Worm (Caenorhabditis elegans): Measurements from ENCODE around the gene nmr-1.
A peak's percentile ranks its signal among the peaks of the same experiment; 100 is the strongest.

nmr-1 gene

DNA sequence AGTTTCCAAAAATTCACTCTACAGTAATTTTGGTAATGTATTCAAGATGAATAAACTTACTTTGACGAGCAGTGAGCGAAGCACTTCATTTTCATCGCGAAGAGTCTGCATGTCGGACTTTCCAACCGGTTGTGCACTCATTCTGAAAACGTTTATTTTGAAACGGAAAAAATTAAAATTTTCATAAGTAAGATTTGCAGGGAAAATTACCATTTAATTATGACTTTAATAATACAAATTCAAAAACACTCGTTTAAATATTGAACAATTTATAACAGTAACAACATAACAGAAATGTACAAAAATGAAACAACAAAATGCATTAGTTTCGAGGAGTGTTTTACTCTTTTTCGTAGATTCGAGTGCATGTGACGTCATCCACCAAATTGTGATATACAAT, 33.9 kb downstream of the nmr-1 start, which contains the start of the genes EEED8.13 and EEED8.18:
Gene EEED8.13, minus strand, starts transcription at position 101 of the 400 bp plus-strand sequence.
Gene EEED8.18, minus strand, starts transcription at position 144 of the 400 bp plus-strand sequence.
- no peak for TF ChIP-seq unc-62 (GFP tag; optimal IDR thresholded peaks at IDR 0.05)
- no peak for TF ChIP-seq hlh-12 (tag; optimal IDR thresholded peaks at IDR 0.05)
- no peak for TF ChIP-seq efl-1 (GFP tag; optimal IDR thresholded peaks at IDR 0.05)
- no peak for TF ChIP-seq athp-1 (tag; optimal IDR thresholded peaks at IDR 0.05)
- TF ChIP-seq snpc-1.1 (tag; optimal IDR thresholded peaks at IDR 0.05; ENCODE audit: insufficient read depth), result no peak
- TF ChIP-seq Y53G8AR.9 (GFP tag; conservative IDR thresholded peaks at IDR 0.05), result no peak
- TF ChIP-seq let-526 (GFP tag; IDR thresholded peaks at IDR 0.05), result no peak
- no peak for TF ChIP-seq F33H1.4 (GFP tag; IDR thresholded peaks at IDR 0.05)
- TF ChIP-seq sdz-38 (tag; optimal IDR thresholded peaks at IDR 0.05), result no peak
- no peak for TF ChIP-seq madf-6 (GFP tag; IDR thresholded peaks at IDR 0.05)
- TF ChIP-seq aptf-3 (GFP tag; IDR thresholded peaks at IDR 0.05), result no peak
- no peak for TF ChIP-seq mel-28 (tag; optimal IDR thresholded peaks at IDR 0.05; ENCODE audit: borderline replicate concordance)
- no peak for TF ChIP-seq hlh-26 (GFP tag; conservative IDR thresholded peaks at IDR 0.05)

DNA sequence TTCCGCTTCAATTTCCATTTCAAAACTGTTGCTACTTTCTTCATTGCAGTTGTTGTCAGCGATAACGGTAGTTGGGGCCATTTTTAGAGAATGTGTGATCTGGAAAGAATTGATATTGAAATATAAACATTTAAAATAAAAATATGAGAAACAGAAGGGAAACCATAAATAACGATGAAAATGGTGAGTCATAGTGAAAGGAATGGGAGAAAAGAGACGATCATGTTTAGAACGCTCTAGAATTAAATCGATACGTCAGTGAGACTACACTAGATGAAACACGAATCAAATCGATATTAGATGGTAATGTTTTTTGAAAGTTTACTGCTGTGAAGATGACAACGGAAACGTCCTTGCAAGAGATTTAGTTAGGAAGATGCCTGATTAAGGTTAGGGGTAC, 37.5 kb downstream of the nmr-1 start, which contains the start of the genes EEED8.12 and EEED8.4:
Gene EEED8.12, minus strand, starts transcription at position 101 of the 400 bp plus-strand sequence.
Gene EEED8.4, plus strand, starts transcription at position 396 of the 400 bp plus-strand sequence.
- no peak for TF ChIP-seq somi-1 (GFP tag; optimal IDR thresholded peaks at IDR 0.05)
- no peak for TF ChIP-seq lsl-1 (GFP tag; optimal IDR thresholded peaks at IDR 0.05)
- TF ChIP-seq snpc-1.1 (tag; optimal IDR thresholded peaks at IDR 0.05; ENCODE audit: insufficient read depth), result no peak
- TF ChIP-seq F52B5.7 (tag; optimal IDR thresholded peaks at IDR 0.05), result no peak
- no peak for TF ChIP-seq dpff-1 (tag; optimal IDR thresholded peaks at IDR 0.05)
- TF ChIP-seq F37B4.10 (GFP tag; IDR thresholded peaks at IDR 0.05), result no peak
- TF ChIP-seq F22D6.2 (tag; optimal IDR thresholded peaks at IDR 0.05), result no peak
- TF ChIP-seq pha-4 (tag; optimal IDR thresholded peaks at IDR 0.05), result no peak

ce11 chrII:5407548-5407947, 38.9 kb downstream of the nmr-1 start, which contains the start of gene clec-141:
Gene clec-141, minus strand, starts transcription at chrII:5407648.
- TF ChIP-seq D2030.7 (GFP tag; IDR thresholded peaks at IDR 0.05) (no peak), sptf-2 (GFP tag; optimal IDR thresholded peaks at IDR 0.05) (no peak), hlh-12 (tag; optimal IDR thresholded peaks at IDR 0.05) (no peak), somi-1 (GFP tag; optimal IDR thresholded peaks at IDR 0.05) (no peak), F22D6.2 (tag; optimal IDR thresholded peaks at IDR 0.05) (no peak), tlf-1 (GFP tag; optimal IDR thresholded peaks at IDR 0.05) (no peak), ZK185.1 (tag; optimal IDR thresholded peaks at IDR 0.05; ENCODE audit: poor library complexity, severe bottlenecking) (no peak), hmg-1.2 (GFP tag; IDR thresholded peaks at IDR 0.05) (no peak), B0019.2 (GFP tag; conservative IDR thresholded peaks at IDR 0.05) (no peak), lir-1 (GFP tag; conservative IDR thresholded peaks at IDR 0.05) (no peak), nhr-27 (tag; optimal IDR thresholded peaks at IDR 0.05) (no peak), hrde-1 (tag; optimal IDR thresholded peaks at IDR 0.05; ENCODE audit: borderline replicate concordance) (no peak), F23B12.7 (tag; optimal IDR thresholded peaks at IDR 0.05; ENCODE audit: insufficient read depth) (no peak), mxl-1 (tag; optimal IDR thresholded peaks at IDR 0.05) (no peak)

ce11 chrII:5399201-5399600, 47.2 kb downstream of the nmr-1 start, which contains the start of gene mog-5:
Gene mog-5, plus strand, starts transcription at chrII:5399538.
- TF ChIP-seq sdz-38 (tag; optimal IDR thresholded peaks at IDR 0.05) (no peak), bed-1 (GFP tag; IDR thresholded peaks at IDR 0.05) (no peak), gei-17 (GFP tag; optimal IDR thresholded peaks at IDR 0.05) (no peak), ztf-22 (GFP tag; optimal IDR thresholded peaks at IDR 0.05) (no peak), pha-4 (tag; optimal IDR thresholded peaks at IDR 0.05) (peak; percentile 22), Y53G8AR.9 (GFP tag; conservative IDR thresholded peaks at IDR 0.05) (no peak), ztf-6 (GFP tag; IDR thresholded peaks at IDR 0.05) (no peak), Y56A3A.18 (GFP tag; IDR thresholded peaks at IDR 0.05) (no peak), rpc-1 (optimal IDR thresholded peaks at IDR 0.05) (peak; percentile 14), rpc-1 (tag; optimal IDR thresholded peaks at IDR 0.05) (no peak), madf-8 (GFP tag; conservative IDR thresholded peaks at IDR 0.05) (no peak), ztf-3 (GFP tag; optimal IDR thresholded peaks at IDR 0.05) (no peak), lin-35 (GFP tag; optimal IDR thresholded peaks at IDR 0.05) (no peak), ceh-40 (GFP tag; IDR thresholded peaks at IDR 0.05) (no peak), hsf-1 (GFP tag; IDR thresholded peaks at IDR 0.05) (no peak), atf-7 (tag; optimal IDR thresholded peaks at IDR 0.05) (no peak), C06A6.2 (GFP tag; conservative IDR thresholded peaks at IDR 0.05) (no peak)

Data from whole organism, young adult.